Fruit fly (Drosophila melanogaster) S2 (cell line): ENCODE results near the gene CG1143.

Experiments
- CG8478 ChIP-seq: fragments of >200 bp; optimal IDR thresholded peaks from 2 replicates; lab custom pipeline; 2018
- CTCF ChIP-seq, 2 experiments: fragments of >200 bp; optimal IDR thresholded peaks; 2 replicates each; lab custom pipeline; 2018

dm6 chr3L:2634929-2635799 lies 10.0 kb upstream of the CG1143 start:
- TF ChIP-seq CTCF (optimal IDR thresholded peaks at IDR 0.05; lab: Kevin White, UChicago) (no peak), CG8478 (lab: Kevin White, UChicago) (no peak)
